Fruit fly (Drosophila melanogaster) whole organism, embryonic: ENCODE data around the gene CG31174.

Experiments used
- Blimp-1 ChIP-seq: fragments of 200-800 bp; sonication (Bioruptor generic); optimal IDR thresholded peaks from 3 replicates; lab custom pipeline; 2018; ENCODE audit warnings: missing biosample characterization, missing genetic modification characterization, mild to moderate bottlenecking, moderate library complexity, missing genetic modification reagents
- CG1024 ChIP-seq: fragments of 200-800 bp; sonication (Bioruptor generic); IDR thresholded peaks from 2 replicates; pipeline ENCODE4 v1.3.6; 2022; ENCODE audit warnings: missing biosample characterization, missing genetic modification characterization
- CG11085 ChIP-seq: fragments of 200-800 bp; sonication (Bioruptor generic); IDR thresholded peaks from 2 replicates; pipeline ENCODE4 v1.3.6; 2022; ENCODE audit warnings: missing biosample characterization, missing genetic modification characterization
- CG11560 ChIP-seq: fragments of 200-800 bp; sonication (Bioruptor generic); IDR thresholded peaks from 3 replicates; pipeline ENCODE4 v1.3.6; 2022; ENCODE audit warnings: missing biosample characterization, missing genetic modification characterization
- CG12769 ChIP-seq: fragments of 200-800 bp; sonication (Bioruptor generic); optimal IDR thresholded peaks from 2 replicates; lab custom pipeline; 2019; ENCODE audit warnings: missing biosample characterization, mild to moderate bottlenecking, missing genetic modification characterization, moderate library complexity
- CG1792 ChIP-seq: fragments of 200-800 bp; sonication (Bioruptor generic); optimal IDR thresholded peaks from 2 replicates; lab custom pipeline; 2016; ENCODE audit warnings: missing biosample characterization, missing genetic modification characterization
- CG18011 ChIP-seq: fragments of 200-800 bp; sonication (Bioruptor generic); optimal IDR thresholded peaks from 2 replicates; lab custom pipeline; 2017; ENCODE audit warnings: missing biosample characterization, missing genetic modification characterization, mild to moderate bottlenecking, moderate library complexity, missing genotype
- CG18262 ChIP-seq: fragments of 200-800 bp; optimal IDR thresholded peaks from 3 replicates; lab custom pipeline; 2019; ENCODE audit warnings: missing biosample characterization, mild to moderate bottlenecking, missing genetic modification characterization, moderate library complexity
- CG18476 ChIP-seq: fragments of 200-800 bp; sonication (Bioruptor generic); optimal IDR thresholded peaks from 2 replicates; lab custom pipeline; 2016; ENCODE audit warnings: missing biosample characterization, mild to moderate bottlenecking, missing genetic modification characterization
- CG2712 ChIP-seq: fragments of 200-800 bp; optimal IDR thresholded peaks from 3 replicates; lab custom pipeline; 2019; ENCODE audit warnings: missing biosample characterization, mild to moderate bottlenecking, missing genetic modification characterization, moderate library complexity
- CG2875 ChIP-seq: fragments of 200-800 bp; sonication (Bioruptor generic); optimal IDR thresholded peaks from 2 replicates; lab custom pipeline; 2017; ENCODE audit warnings: missing biosample characterization, mild to moderate bottlenecking, missing genetic modification characterization, missing genetic modification reagents
- CG3065 ChIP-seq: fragments of 200-800 bp; sonication (Bioruptor generic); optimal IDR thresholded peaks from 2 replicates; lab custom pipeline; 2016; ENCODE audit warnings: missing biosample characterization, missing genetic modification characterization
- CG42726 ChIP-seq: fragments of 200-800 bp; sonication (Bioruptor generic); IDR thresholded peaks from 2 replicates; pipeline ENCODE4 v1.3.6; 2022; ENCODE audit warnings: missing biosample characterization, missing genetic modification characterization; ENCODE audit not compliant: partially characterized antibody
- CG4360 ChIP-seq: fragments of 200-800 bp; sonication (Bioruptor generic); IDR thresholded peaks from 2 replicates; pipeline ENCODE4 v1.3.6; 2022; ENCODE audit warnings: missing biosample characterization, missing genetic modification characterization
- CG4617 ChIP-seq: fragments of 200-800 bp; sonication (Bioruptor generic); optimal IDR thresholded peaks from 3 replicates; lab custom pipeline; 2016; ENCODE audit warnings: missing biosample characterization, missing genetic modification characterization, borderline replicate concordance
- CG7271 ChIP-seq: fragments of 200-800 bp; sonication (Bioruptor generic); optimal IDR thresholded peaks from 2 replicates; lab custom pipeline; 2018; ENCODE audit warnings: missing biosample characterization, mild to moderate bottlenecking, missing genetic modification characterization, moderate library complexity
- CG7928 ChIP-seq: fragments of 200-800 bp; sonication (Bioruptor generic); optimal IDR thresholded peaks from 2 replicates; lab custom pipeline; 2017; ENCODE audit warnings: missing biosample characterization, mild to moderate bottlenecking, missing genetic modification characterization
- CG8478 ChIP-seq: fragments of >200 bp; optimal IDR thresholded peaks from 2 replicates; lab custom pipeline; 2018
- Camta ChIP-seq: fragments of 200-800 bp; sonication (Bioruptor generic); optimal IDR thresholded peaks from 2 replicates; lab custom pipeline; 2016; ENCODE audit warnings: missing biosample characterization, missing genetic modification characterization
- D19A ChIP-seq: fragments of 200-800 bp; optimal IDR thresholded peaks from 3 replicates; lab custom pipeline; 2019; ENCODE audit warnings: missing biosample characterization, mild to moderate bottlenecking, missing genetic modification characterization, moderate library complexity
- Doc2 ChIP-seq: fragments of 200-800 bp; sonication (Bioruptor generic); IDR thresholded peaks from 2 replicates; pipeline ENCODE4 v1.3.6; 2022; ENCODE audit warnings: missing biosample characterization, missing genetic modification characterization
- Drgx ChIP-seq: fragments of 200-800 bp; sonication (Bioruptor generic); IDR thresholded peaks from 2 replicates; pipeline ENCODE4 v1.3.6; 2022; ENCODE audit warnings: missing biosample characterization, missing genetic modification characterization
- ERR ChIP-seq: fragments of 200-800 bp; sonication (Bioruptor generic); optimal IDR thresholded peaks from 2 replicates; lab custom pipeline; 2016; ENCODE audit warnings: missing biosample characterization, missing genetic modification characterization
- Fer2 ChIP-seq: fragments of 200-800 bp; sonication (Bioruptor generic); optimal IDR thresholded peaks from 2 replicates; lab custom pipeline; 2018; ENCODE audit warnings: missing biosample characterization, mild to moderate bottlenecking, missing genetic modification characterization, moderate library complexity
- Fer3 ChIP-seq: fragments of 200-800 bp; sonication (Bioruptor generic); optimal IDR thresholded peaks from 2 replicates; lab custom pipeline; 2018; ENCODE audit warnings: missing biosample characterization, mild to moderate bottlenecking, missing genetic modification characterization, moderate library complexity
- HmgD ChIP-seq: fragments of 200-800 bp; sonication (Bioruptor generic); optimal IDR thresholded peaks from 3 replicates; lab custom pipeline; 2016; ENCODE audit warnings: missing biosample characterization, missing genetic modification characterization
- Hmx ChIP-seq: fragments of 200-800 bp; sonication (Bioruptor generic); optimal IDR thresholded peaks from 2 replicates; lab custom pipeline; 2016; ENCODE audit warnings: missing biosample characterization, missing genetic modification characterization
- MTF-1 ChIP-seq: fragments of 200-800 bp; sonication (Bioruptor generic); optimal IDR thresholded peaks from 2 replicates; lab custom pipeline; 2018; ENCODE audit warnings: missing biosample characterization, mild to moderate bottlenecking, missing genetic modification characterization, borderline replicate concordance
- NC2β ChIP-seq: fragments of 200-800 bp; sonication (Bioruptor generic); optimal IDR thresholded peaks from 2 replicates; lab custom pipeline; 2016; ENCODE audit warnings: missing biosample characterization, missing genetic modification characterization
- Oli ChIP-seq: fragments of 200-800 bp; sonication (Bioruptor generic); optimal IDR thresholded peaks from 2 replicates; lab custom pipeline; 2018; ENCODE audit warnings: missing biosample characterization, mild to moderate bottlenecking, missing genetic modification characterization, moderate library complexity
- Opbp ChIP-seq: fragments of 200-800 bp; sonication (Bioruptor generic); IDR thresholded peaks from 3 replicates; pipeline ENCODE4 v1.3.6; 2022; ENCODE audit warnings: missing biosample characterization, missing genetic modification characterization; ENCODE audit not compliant: partially characterized antibody
- Sox100B ChIP-seq: fragments of 200-800 bp; sonication (Bioruptor generic); optimal IDR thresholded peaks from 3 replicates; lab custom pipeline; 2018; ENCODE audit warnings: missing biosample characterization, mild to moderate bottlenecking, missing genetic modification characterization
- Sox102F ChIP-seq: fragments of 200-800 bp; sonication (Bioruptor generic); optimal IDR thresholded peaks from 2 replicates; lab custom pipeline; 2018; ENCODE audit warnings: missing biosample characterization, mild to moderate bottlenecking, missing genetic modification characterization, moderate library complexity
- ab ChIP-seq: fragments of 200-800 bp; sonication (Bioruptor generic); optimal IDR thresholded peaks from 2 replicates; lab custom pipeline; 2016; ENCODE audit warnings: missing biosample characterization, missing genetic modification characterization
- aop ChIP-seq: fragments of 200-800 bp; sonication (Bioruptor generic); IDR thresholded peaks from 2 replicates; pipeline ENCODE4 v1.3.6; 2022; ENCODE audit warnings: missing biosample characterization, missing genetic modification characterization
- cas ChIP-seq: fragments of 200-800 bp; sonication (Bioruptor generic); IDR thresholded peaks from 2 replicates; pipeline ENCODE4 v1.3.6; 2022; ENCODE audit warnings: missing biosample characterization, missing genetic modification characterization
- croc ChIP-seq: fragments of 200-800 bp; sonication (Bioruptor generic); conservative IDR thresholded peaks from 3 replicates; pipeline ENCODE4 v1.3.6; 2022; ENCODE audit warnings: missing biosample characterization, missing genetic modification characterization
- ems ChIP-seq: fragments of 200-800 bp; sonication (Bioruptor generic); optimal IDR thresholded peaks from 3 replicates; lab custom pipeline; 2016; ENCODE audit warnings: missing biosample characterization, missing genetic modification characterization
- eve ChIP-seq, 2 experiments: fragments of >200 bp; optimal IDR thresholded peaks; 2 replicates each; lab custom pipeline; 2017; ENCODE audit warnings: missing biosample characterization in 2 of 2, missing genetic modification characterization in 2 of 2
- grau ChIP-seq: fragments of 200-800 bp; optimal IDR thresholded peaks from 3 replicates; lab custom pipeline; 2019; ENCODE audit warnings: missing biosample characterization, mild to moderate bottlenecking, missing genetic modification characterization, moderate library complexity
- kay ChIP-seq: fragments of 200-800 bp; sonication (Bioruptor generic); optimal IDR thresholded peaks from 2 replicates; lab custom pipeline; 2016; ENCODE audit warnings: missing biosample characterization, missing genetic modification characterization
- knrl ChIP-seq: fragments of 200-800 bp; sonication (Bioruptor generic); IDR thresholded peaks from 3 replicates; pipeline ENCODE4 v1.3.6; 2022; ENCODE audit warnings: missing biosample characterization, missing genetic modification characterization; ENCODE audit not compliant: partially characterized antibody
- lbe ChIP-seq: fragments of 200-800 bp; sonication (Bioruptor generic); optimal IDR thresholded peaks from 2 replicates; lab custom pipeline; 2016; ENCODE audit warnings: missing biosample characterization, mild to moderate bottlenecking, missing genetic modification characterization
- maf-S ChIP-seq: fragments of 200-800 bp; sonication (Bioruptor generic); optimal IDR thresholded peaks from 2 replicates; lab custom pipeline; 2016; ENCODE audit warnings: missing biosample characterization, missing genetic modification characterization
- pita ChIP-seq: fragments of 200-800 bp; sonication (Bioruptor generic); optimal IDR thresholded peaks from 2 replicates; lab custom pipeline; 2017; ENCODE audit warnings: missing biosample characterization, mild to moderate bottlenecking, missing genetic modification characterization
- salm ChIP-seq: fragments of 200-800 bp; sonication (Bioruptor generic); optimal IDR thresholded peaks from 2 replicates; lab custom pipeline; 2018; ENCODE audit warnings: missing biosample characterization, mild to moderate bottlenecking, missing genetic modification characterization
- stc ChIP-seq: fragments of 200-800 bp; sonication (Bioruptor generic); IDR thresholded peaks from 2 replicates; pipeline ENCODE4 v1.3.6; 2022; ENCODE audit warnings: missing biosample characterization, missing genetic modification characterization
- tll ChIP-seq, 2 experiments: fragments of 200-800 bp in 1 of 2; fragments of >200 bp in 1 of 2; sonication (Bioruptor generic) in 1 of 2; optimal IDR thresholded peaks; 2 replicates each; lab custom pipeline; 2017 to 2019; ENCODE audit warnings: missing biosample characterization in 2 of 2, missing genetic modification characterization in 2 of 2, mild to moderate bottlenecking in 1 of 2, moderate library complexity in 1 of 2
- trem ChIP-seq: fragments of 200-800 bp; optimal IDR thresholded peaks from 3 replicates; lab custom pipeline; 2019; ENCODE audit warnings: missing biosample characterization, mild to moderate bottlenecking, missing genetic modification characterization, moderate library complexity

Gene CG31174

DNA sequence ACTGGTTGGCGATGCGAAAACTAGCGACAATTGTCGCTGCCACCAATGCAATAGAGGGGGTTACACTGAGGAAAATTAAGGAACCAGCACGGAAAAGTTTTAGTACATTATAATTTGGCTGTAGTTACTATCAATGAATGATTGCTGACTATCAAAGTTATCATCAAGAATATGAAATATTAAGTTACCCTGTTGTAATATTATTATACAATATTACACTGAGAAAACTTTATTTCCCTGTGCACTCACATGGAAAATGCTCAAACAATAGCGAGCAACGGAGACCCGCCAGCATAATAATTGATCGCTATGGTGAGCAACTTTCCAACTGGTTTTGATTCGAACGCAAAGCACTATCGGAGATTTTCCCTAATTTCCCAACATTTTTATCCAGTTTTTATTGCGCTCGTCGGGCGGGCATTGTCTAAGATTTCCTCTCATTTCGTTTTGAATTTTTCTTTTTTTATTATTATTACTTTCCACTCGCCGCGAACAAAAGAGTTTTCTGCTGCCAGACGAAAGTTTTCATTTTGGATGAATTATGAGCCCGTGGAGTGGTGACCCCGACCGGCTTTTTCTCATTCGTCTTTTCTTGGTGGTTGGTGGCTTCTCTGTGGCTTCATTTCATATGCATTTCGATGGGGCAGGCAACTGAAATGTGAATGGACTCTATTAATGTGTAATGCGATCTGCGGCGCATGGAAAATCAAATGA is 7.0 kb downstream of the CG31174 start (continued):
- no peak for TF ChIP-seq CG1792 (GFP tag; lab: Kevin White, UChicago)
- no peak for TF ChIP-seq ems
- no peak for TF ChIP-seq HmgD
- TF ChIP-seq Doc2 (GFP tag; lab: Robert Waterston, UW) = no peak
- peak; percentile 74 for TF ChIP-seq Blimp-1 (GFP tag; lab: Kevin White, UChicago)
- TF ChIP-seq ERR (GFP tag; lab: Kevin White, UChicago) = no peak
- TF ChIP-seq Sox100B (GFP tag; lab: Kevin White, UChicago) = peak; percentile 73
- TF ChIP-seq CG11085 (GFP tag; lab: Robert Waterston, UW) = no peak
- peak; percentile 71 for TF ChIP-seq trem (tag; lab: Kevin White, UChicago)
- TF ChIP-seq CG12769 (tag; lab: Kevin White, UChicago) = peak; percentile 65
- peak; percentile 42 for TF ChIP-seq maf-S
- peak; percentile 23 for TF ChIP-seq MTF-1 (GFP tag; lab: Kevin White, UChicago)
- no peak for TF ChIP-seq pita
- peak; percentile 79; the same call in 2 of the 3 replicates for TF ChIP-seq croc (GFP tag; lab: Robert Waterston, UW)
- no peak for TF ChIP-seq CG7928 (GFP tag; lab: Kevin White, UChicago)
- TF ChIP-seq aop (GFP tag; lab: Robert Waterston, UW) = 0 out of 2 replicates have a peak, but pooled peaks have one; percentile 42
- TF ChIP-seq Fer3 = peak; percentile 25
- no peak; the same call in 1 of the 2 replicates for TF ChIP-seq CG4360 (GFP tag; lab: Robert Waterston, UW)
- TF ChIP-seq CG4617 (GFP tag; lab: Kevin White, UChicago) = peak; percentile 4
- TF ChIP-seq CG7271 (tag; lab: Kevin White, UChicago) = no peak
- TF ChIP-seq CG42726 (GFP tag; lab: Robert Waterston, UW) = no peak
- TF ChIP-seq salm (tag; lab: Kevin White, UChicago) = peak; percentile 86
- TF ChIP-seq knrl (GFP tag; lab: Robert Waterston, UW) = no peak
- TF ChIP-seq Fer2 = no peak
- no peak for TF ChIP-seq lbe
- no peak for TF ChIP-seq CG8478
- no peak for TF ChIP-seq Opbp (GFP tag; lab: Robert Waterston, UW)
- TF ChIP-seq Drgx (GFP tag; lab: Robert Waterston, UW) = peak; percentile 92
- peak; percentile 41 for TF ChIP-seq kay (GFP tag; lab: Kevin White, UChicago)
- TF ChIP-seq CG18262 (tag; lab: Kevin White, UChicago) = peak; percentile 92
- TF ChIP-seq Camta (GFP tag; lab: Kevin White, UChicago) = peak; percentile 59
- TF ChIP-seq cas = no peak
- no peak for TF ChIP-seq Hmx (GFP tag; lab: Kevin White, UChicago)
- no peak for TF ChIP-seq CG18011 (GFP tag; lab: Kevin White, UChicago)
- TF ChIP-seq D19A (tag; lab: Kevin White, UChicago) = peak; percentile 68
- peak; percentile 94 for TF ChIP-seq CG2875 (GFP tag; lab: Kevin White, UChicago)
- TF ChIP-seq CG1024 (GFP tag; lab: Robert Waterston, UW) = no peak
- peak; percentile 83 for TF ChIP-seq grau
- TF ChIP-seq tll (GFP tag; optimal IDR thresholded peaks at IDR 0.05; lab: Kevin White, UChicago) = no peak
- no peak for TF ChIP-seq ab (GFP tag; lab: Kevin White, UChicago)
- TF ChIP-seq CG2712 = peak; percentile 92
- TF ChIP-seq CG18476 = peak; percentile 31
- TF ChIP-seq eve (GFP tag; optimal IDR thresholded peaks at IDR 0.05; lab: Kevin White, UChicago) = peak in 1 of 2 experiments; percentile 96
- no peak for TF ChIP-seq CG11560 (tag; lab: Robert Waterston, UW)
- TF ChIP-seq CG3065 (GFP tag; lab: Kevin White, UChicago) = peak; percentile 16
- TF ChIP-seq Oli (tag; lab: Kevin White, UChicago) = peak; percentile 88
- peak; percentile 52 for TF ChIP-seq NC2β (GFP tag; lab: Kevin White, UChicago)
- TF ChIP-seq Sox102F (GFP tag; lab: Kevin White, UChicago) = peak; percentile 94
- TF ChIP-seq stc = peak; percentile 82
